Fruit fly (Drosophila melanogaster) whole organism, embryonic: ENCODE data around the gene CG15602.
A peak's percentile ranks its signal among the peaks of the same experiment; 100 is the strongest.

Experiments used
- Adf1 ChIP-seq: fragments of 200-800 bp; sonication (Bioruptor generic); IDR thresholded peaks from 2 replicates; pipeline ENCODE4 v1.3.6; 2022; ENCODE audit warnings: missing biosample characterization, missing genetic modification characterization
- B-H2 ChIP-seq: fragments of 200-800 bp; sonication (Bioruptor generic); optimal IDR thresholded peaks from 2 replicates; lab custom pipeline; 2018; ENCODE audit warnings: missing biosample characterization, mild to moderate bottlenecking, missing genetic modification characterization
- CG10565 ChIP-seq: fragments of 200-800 bp; sonication (Bioruptor generic); optimal IDR thresholded peaks from 3 replicates; lab custom pipeline; 2016; ENCODE audit warnings: missing biosample characterization, mild to moderate bottlenecking, missing genetic modification characterization
- CG10654 ChIP-seq: fragments of 200-800 bp; sonication (Bioruptor generic); optimal IDR thresholded peaks from 2 replicates; lab custom pipeline; 2016; ENCODE audit warnings: missing biosample characterization, missing genetic modification characterization
- CG10979 ChIP-seq: fragments of 200-800 bp; sonication (Bioruptor generic); optimal IDR thresholded peaks from 2 replicates; lab custom pipeline; 2018; ENCODE audit warnings: missing biosample characterization, mild to moderate bottlenecking, missing genetic modification characterization, moderate library complexity
- CG13296 ChIP-seq: fragments of 200-800 bp; sonication (Bioruptor generic); optimal IDR thresholded peaks from 3 replicates; lab custom pipeline; 2018; ENCODE audit warnings: missing biosample characterization, mild to moderate bottlenecking, missing genetic modification characterization
- CG13624 ChIP-seq: fragments of 200-800 bp; sonication (Bioruptor generic); optimal IDR thresholded peaks from 2 replicates; lab custom pipeline; 2016; ENCODE audit warnings: missing biosample characterization, missing genetic modification characterization
- CG1602 ChIP-seq: fragments of 200-800 bp; sonication (Bioruptor generic); optimal IDR thresholded peaks from 3 replicates; lab custom pipeline; 2016; ENCODE audit warnings: missing biosample characterization, missing genetic modification characterization
- CG17359 ChIP-seq: fragments of 200-800 bp; sonication (Bioruptor generic); optimal IDR thresholded peaks from 3 replicates; lab custom pipeline; 2018; ENCODE audit warnings: missing biosample characterization, mild to moderate bottlenecking, missing genetic modification characterization, moderate library complexity
- CG17361 ChIP-seq: fragments of 200-800 bp; sonication (Bioruptor generic); IDR thresholded peaks from 3 replicates; pipeline ENCODE4 v1.3.6; 2022; ENCODE audit warnings: missing biosample characterization, missing genetic modification characterization
- CG18476 ChIP-seq: fragments of 200-800 bp; sonication (Bioruptor generic); optimal IDR thresholded peaks from 2 replicates; lab custom pipeline; 2016; ENCODE audit warnings: missing biosample characterization, mild to moderate bottlenecking, missing genetic modification characterization
- CG2129 ChIP-seq: fragments of 200-800 bp; sonication (Bioruptor generic); IDR thresholded peaks from 2 replicates; pipeline ENCODE4 v1.3.6; 2022; ENCODE audit warnings: missing biosample characterization, missing genetic modification characterization; ENCODE audit not compliant: partially characterized antibody
- CG2875 ChIP-seq: fragments of 200-800 bp; sonication (Bioruptor generic); optimal IDR thresholded peaks from 2 replicates; lab custom pipeline; 2017; ENCODE audit warnings: missing biosample characterization, mild to moderate bottlenecking, missing genetic modification characterization, missing genetic modification reagents
- CG2889 ChIP-seq: fragments of 200-800 bp; sonication (Bioruptor generic); IDR thresholded peaks from 3 replicates; pipeline ENCODE4 v1.3.6; 2022; ENCODE audit warnings: missing biosample characterization, missing genetic modification characterization
- CG34422 ChIP-seq: fragments of 200-800 bp; sonication (Bioruptor generic); IDR thresholded peaks from 3 replicates; pipeline ENCODE4 v1.3.6; 2022; ENCODE audit warnings: missing biosample characterization, missing genetic modification characterization
- CG3726 ChIP-seq: fragments of 200-800 bp; sonication (Bioruptor generic); IDR thresholded peaks from 3 replicates; pipeline ENCODE4, ENCODE4 v1.3.6; 2022; ENCODE audit warnings: missing biosample characterization, missing genetic modification characterization
- CG4328 ChIP-seq: fragments of 200-800 bp; sonication (Bioruptor generic); optimal IDR thresholded peaks from 3 replicates; lab custom pipeline; 2017; ENCODE audit warnings: missing biosample characterization, missing genetic modification reagents, missing genetic modification characterization
- CG4360 ChIP-seq: fragments of 200-800 bp; sonication (Bioruptor generic); IDR thresholded peaks from 2 replicates; pipeline ENCODE4 v1.3.6; 2022; ENCODE audit warnings: missing biosample characterization, missing genetic modification characterization
- CG4617 ChIP-seq: fragments of 200-800 bp; sonication (Bioruptor generic); optimal IDR thresholded peaks from 3 replicates; lab custom pipeline; 2016; ENCODE audit warnings: missing biosample characterization, missing genetic modification characterization, borderline replicate concordance
- CG6813 ChIP-seq: fragments of 200-800 bp; sonication (Bioruptor generic); optimal IDR thresholded peaks from 2 replicates; lab custom pipeline; 2017; ENCODE audit warnings: missing biosample characterization, missing genetic modification characterization, mild to moderate bottlenecking, moderate library complexity, missing genetic modification reagents
- CHES-1-like ChIP-seq: fragments of 200-800 bp; sonication (Bioruptor generic); optimal IDR thresholded peaks from 2 replicates; lab custom pipeline; 2016; ENCODE audit warnings: missing biosample characterization, missing genetic modification characterization
- D19B ChIP-seq: fragments of 200-800 bp; sonication (Bioruptor generic); optimal IDR thresholded peaks from 2 replicates; lab custom pipeline; 2017; ENCODE audit warnings: missing biosample characterization, mild to moderate bottlenecking, missing genetic modification characterization
- E2f2 ChIP-seq: fragments of 200-800 bp; sonication (Bioruptor generic); IDR thresholded peaks from 2 replicates; pipeline ENCODE4 v1.3.6; 2022; ENCODE audit warnings: missing biosample characterization, missing genetic modification characterization
- ERR ChIP-seq: fragments of 200-800 bp; sonication (Bioruptor generic); optimal IDR thresholded peaks from 2 replicates; lab custom pipeline; 2016; ENCODE audit warnings: missing biosample characterization, missing genetic modification characterization
- Pdp1 ChIP-seq, 2 experiments: fragments of 200-800 bp; sonication (Bioruptor generic); optimal IDR thresholded peaks; 3 replicates each; lab custom pipeline; 2016; ENCODE audit warnings: missing biosample characterization in 2 of 2, missing genetic modification characterization in 2 of 2, mild to moderate bottlenecking in 1 of 2, moderate library complexity in 1 of 2
- Ptx1 ChIP-seq: fragments of 200-800 bp; sonication (Bioruptor generic); IDR thresholded peaks from 2 replicates; pipeline ENCODE4 v1.3.6; 2022; ENCODE audit warnings: missing biosample characterization, missing genetic modification characterization
- Sox100B ChIP-seq: fragments of 200-800 bp; sonication (Bioruptor generic); optimal IDR thresholded peaks from 3 replicates; lab custom pipeline; 2018; ENCODE audit warnings: missing biosample characterization, mild to moderate bottlenecking, missing genetic modification characterization
- Vsx1 ChIP-seq: fragments of 200-800 bp; sonication (Bioruptor generic); optimal IDR thresholded peaks from 2 replicates; lab custom pipeline; 2017; ENCODE audit warnings: missing biosample characterization, mild to moderate bottlenecking, missing genetic modification characterization, missing genetic modification reagents
- YL-1 ChIP-seq: fragments of 200-800 bp; sonication (Bioruptor generic); optimal IDR thresholded peaks from 3 replicates; lab custom pipeline; 2017; ENCODE audit warnings: missing biosample characterization, mild to moderate bottlenecking, missing genetic modification characterization
- ato ChIP-seq: fragments of 200-800 bp; sonication (Bioruptor generic); IDR thresholded peaks from 2 replicates; pipeline ENCODE4 v1.3.6; 2022; ENCODE audit warnings: missing biosample characterization, missing genetic modification characterization; ENCODE audit not compliant: partially characterized antibody
- br ChIP-seq: fragments of >200 bp; optimal IDR thresholded peaks from 2 replicates; lab custom pipeline; 2017
- crp ChIP-seq, 2 experiments: fragments of 200-800 bp; sonication (Bioruptor generic); optimal IDR thresholded peaks; 2 replicates in 1 of 2; 3 replicates in 1 of 2; lab custom pipeline; 2017; ENCODE audit warnings: missing biosample characterization in 2 of 2, missing genetic modification characterization in 2 of 2, mild to moderate bottlenecking in 1 of 2, moderate library complexity in 1 of 2
- danr ChIP-seq: fragments of 200-800 bp; sonication (Bioruptor generic); IDR thresholded peaks from 2 replicates; pipeline ENCODE4 v1.3.6; 2022; ENCODE audit warnings: missing biosample characterization, missing genetic modification characterization
- disco-r ChIP-seq: fragments of 200-800 bp; sonication (Bioruptor generic); optimal IDR thresholded peaks from 2 replicates; lab custom pipeline; 2016; ENCODE audit warnings: missing biosample characterization, missing genetic modification characterization
- en ChIP-seq: fragments of 200-800 bp; sonication (Bioruptor generic); optimal IDR thresholded peaks from 2 replicates; lab custom pipeline; 2016; ENCODE audit warnings: missing biosample characterization, missing genetic modification characterization
- exex ChIP-seq: fragments of 200-800 bp; sonication (Bioruptor generic); optimal IDR thresholded peaks from 4 replicates; lab custom pipeline; 2018; ENCODE audit warnings: missing biosample characterization, mild to moderate bottlenecking, missing genetic modification characterization, moderate library complexity
- ind ChIP-seq: fragments of 200-800 bp; sonication (Bioruptor generic); optimal IDR thresholded peaks from 3 replicates; lab custom pipeline; 2016; ENCODE audit warnings: missing biosample characterization, missing genetic modification characterization
- inv ChIP-seq: fragments of 200-800 bp; sonication (Bioruptor generic); IDR thresholded peaks from 2 replicates; pipeline ENCODE4 v1.3.6; 2022; ENCODE audit warnings: missing biosample characterization, missing genetic modification characterization; ENCODE audit not compliant: partially characterized antibody
- kah ChIP-seq: fragments of 200-800 bp; sonication (Bioruptor generic); optimal IDR thresholded peaks from 2 replicates; lab custom pipeline; 2018; ENCODE audit warnings: missing biosample characterization, mild to moderate bottlenecking, missing genetic modification characterization
- kay ChIP-seq: fragments of 200-800 bp; sonication (Bioruptor generic); optimal IDR thresholded peaks from 2 replicates; lab custom pipeline; 2016; ENCODE audit warnings: missing biosample characterization, missing genetic modification characterization
- kni ChIP-seq: fragments of 200-800 bp; sonication (Bioruptor generic); optimal IDR thresholded peaks from 3 replicates; lab custom pipeline; 2017; ENCODE audit warnings: mild to moderate bottlenecking, missing biosample characterization, missing genetic modification reagents, missing genetic modification characterization
- knrl ChIP-seq: fragments of 200-800 bp; sonication (Bioruptor generic); IDR thresholded peaks from 3 replicates; pipeline ENCODE4 v1.3.6; 2022; ENCODE audit warnings: missing biosample characterization, missing genetic modification characterization; ENCODE audit not compliant: partially characterized antibody
- lab ChIP-seq: fragments of 200-800 bp; sonication (Bioruptor generic); optimal IDR thresholded peaks from 3 replicates; lab custom pipeline; 2017; ENCODE audit warnings: missing biosample characterization, missing genetic modification characterization, mild to moderate bottlenecking, moderate library complexity, missing genetic modification reagents
- maf-S ChIP-seq: fragments of 200-800 bp; sonication (Bioruptor generic); optimal IDR thresholded peaks from 2 replicates; lab custom pipeline; 2016; ENCODE audit warnings: missing biosample characterization, missing genetic modification characterization
- peb ChIP-seq: fragments of 200-800 bp; sonication (Bioruptor generic); IDR thresholded peaks from 2 replicates; pipeline ENCODE4 v1.3.6; 2022; ENCODE audit warnings: missing biosample characterization, missing genetic modification characterization
- repo ChIP-seq: fragments of 200-800 bp; sonication (Bioruptor generic); optimal IDR thresholded peaks from 2 replicates; lab custom pipeline; 2016; ENCODE audit warnings: missing biosample characterization, missing genetic modification characterization
- sens ChIP-seq: fragments of 200-800 bp; sonication (Bioruptor generic); peaks from one replicate; lab custom pipeline; 2016; ENCODE audit warnings: missing biosample characterization, missing genetic modification characterization
- slbo ChIP-seq: fragments of 200-800 bp; sonication (Bioruptor generic); IDR thresholded peaks from 2 replicates; pipeline ENCODE4 v1.3.6; 2022; ENCODE audit warnings: missing biosample characterization, missing genetic modification characterization
- trh ChIP-seq: fragments of 200-800 bp; sonication (Bioruptor generic); optimal IDR thresholded peaks from 2 replicates; lab custom pipeline; 2016; ENCODE audit warnings: missing biosample characterization, missing genetic modification characterization
- unc-4 ChIP-seq: fragments of 200-800 bp; sonication (Bioruptor generic); IDR thresholded peaks from 2 replicates; pipeline ENCODE4 v1.3.6; 2022; ENCODE audit warnings: missing biosample characterization, missing genetic modification characterization; ENCODE audit not compliant: partially characterized antibody
- vfl ChIP-seq: fragments of 200-800 bp; sonication (Bioruptor generic); optimal IDR thresholded peaks from 2 replicates; lab custom pipeline; 2016; ENCODE audit warnings: missing biosample characterization, missing genetic modification characterization

CG15602 gene

dm6 chrX:15844139-15844538 lies 44.9 kb downstream of the CG15602 start, which contains the start of the genes ArgRS and CG8578 (continued):
- no peak for TF ChIP-seq disco-r (GFP tag; lab: Kevin White, UChicago)
- TF ChIP-seq CG2889 (GFP tag; lab: Robert Waterston, UW) = no peak
- peak; percentile 91 for TF ChIP-seq knrl (GFP tag; lab: Robert Waterston, UW)
- peak; percentile 96 for TF ChIP-seq sens (GFP tag; lab: Kevin White, UChicago)
- no peak for TF ChIP-seq trh (GFP tag; lab: Kevin White, UChicago)
- TF ChIP-seq ERR (GFP tag; lab: Kevin White, UChicago) = peak; percentile 80
- no peak for TF ChIP-seq CG10565 (GFP tag; lab: Kevin White, UChicago)
- no peak for TF ChIP-seq CG17359 (tag; lab: Kevin White, UChicago)
- TF ChIP-seq CG10979 (tag; lab: Kevin White, UChicago) = peak; percentile 21
- TF ChIP-seq CG1602 (GFP tag; lab: Kevin White, UChicago) = no peak
- TF ChIP-seq Adf1 (GFP tag; lab: Robert Waterston, UW) = no peak
- TF ChIP-seq crp (GFP tag; optimal IDR thresholded peaks at IDR 0.05; lab: Kevin White, UChicago) = peak in 1 of 2 experiments; percentile 71
- TF ChIP-seq en (GFP tag; lab: Kevin White, UChicago) = peak; percentile 63
- no peak for TF ChIP-seq CG6813 (GFP tag; lab: Kevin White, UChicago)
- no peak for TF ChIP-seq kni (GFP tag; lab: Kevin White, UChicago)
- no peak for TF ChIP-seq Vsx1 (GFP tag; lab: Kevin White, UChicago)
- no peak for TF ChIP-seq CG4360
- TF ChIP-seq CG18476 (GFP tag; lab: Kevin White, UChicago) = no peak
- TF ChIP-seq CG3726 = no peak
- TF ChIP-seq kay = peak; percentile 80
- TF ChIP-seq repo = no peak
- TF ChIP-seq CG13296 (GFP tag; lab: Kevin White, UChicago) = no peak
- TF ChIP-seq Pdp1 (GFP tag; optimal IDR thresholded peaks at IDR 0.05; lab: Kevin White, UChicago) = peak; percentile 80 to 88
- peak; percentile 86 for TF ChIP-seq CG17361
- peak; percentile 34 for TF ChIP-seq CG13624 (GFP tag; lab: Kevin White, UChicago)
- TF ChIP-seq D19B (GFP tag; lab: Kevin White, UChicago) = peak; percentile 10
- TF ChIP-seq ato = no peak
- TF ChIP-seq E2f2 = peak; percentile 38; the same call in 1 of the 2 replicates
- TF ChIP-seq peb (GFP tag; lab: Robert Waterston, UW) = peak; percentile 41; the same call in 1 of the 2 replicates
- no peak for TF ChIP-seq CG10654 (GFP tag; lab: Kevin White, UChicago)
- TF ChIP-seq Ptx1 (GFP tag; lab: Robert Waterston, UW) = peak; percentile 86
- peak; percentile 37 for TF ChIP-seq maf-S
- TF ChIP-seq YL-1 (GFP tag; lab: Kevin White, UChicago) = peak; percentile 34
- no peak for TF ChIP-seq kah (GFP tag; lab: Kevin White, UChicago)
- peak; percentile 13 for TF ChIP-seq B-H2 (GFP tag; lab: Kevin White, UChicago)
- no peak for TF ChIP-seq Sox100B (GFP tag; lab: Kevin White, UChicago)
- peak; percentile 52 for TF ChIP-seq CHES-1-like (GFP tag; lab: Kevin White, UChicago)
- TF ChIP-seq ind = peak; percentile 28
- TF ChIP-seq CG4617 (GFP tag; lab: Kevin White, UChicago) = peak; percentile 26
- no peak for TF ChIP-seq CG2875 (GFP tag; lab: Kevin White, UChicago)
- TF ChIP-seq unc-4 (GFP tag; lab: Robert Waterston, UW) = peak; percentile 79
- TF ChIP-seq vfl (GFP tag; lab: Kevin White, UChicago) = peak; percentile 23
- TF ChIP-seq CG34422 = 0 out of 3 replicates have a peak, but pooled peaks have one; percentile 36
- TF ChIP-seq exex (tag; lab: Kevin White, UChicago) = peak; percentile 29
- no peak for TF ChIP-seq danr (GFP tag; lab: Robert Waterston, UW)
- TF ChIP-seq inv (GFP tag; lab: Robert Waterston, UW) = peak; percentile 85
- no peak for TF ChIP-seq br
- TF ChIP-seq lab (GFP tag; lab: Kevin White, UChicago) = no peak
- peak; percentile 26; the same call in 1 of the 2 replicates for TF ChIP-seq CG2129 (GFP tag; lab: Robert Waterston, UW)
- TF ChIP-seq CG4328 (GFP tag; lab: Kevin White, UChicago) = no peak
- TF ChIP-seq slbo (GFP tag; lab: Robert Waterston, UW) = peak; percentile 72
